Worm (Caenorhabditis elegans) whole organism, L3 larva: Measurements from ENCODE around the gene vha-2.

ENCODE experiments used
- R02D3.7 ChIP-seq: fragments of 150-350 bp; optimal IDR thresholded peaks from 2 replicates; lab custom pipeline; 2014; ENCODE audit warnings: missing biosample characterization, missing genetic modification characterization
- ama-1 ChIP-seq: fragments of 150-350 bp; optimal IDR thresholded peaks from 2 replicates; lab custom pipeline; 2018

DNA sequence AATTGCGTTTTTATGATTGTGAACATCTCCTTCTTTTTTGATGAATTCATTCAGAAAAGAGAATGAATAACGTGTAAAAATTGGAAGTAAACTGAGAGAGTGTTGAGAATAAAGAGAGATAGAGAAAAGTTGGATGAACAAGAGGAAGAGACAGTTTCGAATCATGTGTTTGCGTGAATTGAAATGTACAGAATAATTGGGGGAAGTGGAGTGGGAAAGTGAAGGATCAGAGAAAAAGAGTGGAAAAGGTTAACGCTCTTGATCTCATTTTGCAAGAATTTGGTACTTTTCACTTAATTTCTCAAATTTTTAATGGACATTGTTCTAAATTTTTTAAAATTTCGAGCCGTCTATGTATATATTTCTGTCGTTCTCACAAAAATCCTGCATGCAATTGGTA is 48.6 kb upstream of the vha-2 start:
- TF ChIP-seq ama-1 (lab: Kevin White, UChicago), result no peak
- no peak for TF ChIP-seq R02D3.7 (tag; lab: Kevin White, UChicago)
